Fruit fly (Drosophila melanogaster) whole organism, embryonic: ENCODE results near the gene qless.

Experiments
- Abd-B ChIP-seq: fragments of 200-800 bp; sonication (Bioruptor generic); optimal IDR thresholded peaks from 2 replicates; lab custom pipeline; 2018; ENCODE audit warnings: missing biosample characterization, mild to moderate bottlenecking, missing genetic modification characterization, moderate library complexity
- Ada2b ChIP-seq: fragments of 200-800 bp; sonication (Bioruptor generic); IDR thresholded peaks from 2 replicates; pipeline ENCODE4 v1.3.6; 2022; ENCODE audit warnings: missing biosample characterization, missing genetic modification characterization
- Atf6 ChIP-seq: fragments of 200-800 bp; sonication (Bioruptor generic); IDR thresholded peaks from 2 replicates; pipeline ENCODE4 v1.3.6; 2022; ENCODE audit warnings: missing biosample characterization, missing genetic modification characterization
- Bgb ChIP-seq: fragments of 200-800 bp; sonication (Bioruptor generic); IDR thresholded peaks from 2 replicates; pipeline ENCODE4 v1.3.6; 2022; ENCODE audit warnings: missing biosample characterization, missing genetic modification characterization; ENCODE audit not compliant: partially characterized antibody
- CG11398 ChIP-seq: fragments of 200-800 bp; sonication (Bioruptor generic); optimal IDR thresholded peaks from 2 replicates; lab custom pipeline; 2016; ENCODE audit warnings: missing biosample characterization, missing genetic modification characterization
- CG11696 ChIP-seq: fragments of 200-800 bp; sonication (Bioruptor generic); IDR thresholded peaks from 2 replicates; pipeline ENCODE4 v1.3.6; 2022; ENCODE audit warnings: missing biosample characterization, missing genetic modification characterization
- CG12104 ChIP-seq: fragments of 200-800 bp; sonication (Bioruptor generic); optimal IDR thresholded peaks from 3 replicates; lab custom pipeline; 2016; ENCODE audit warnings: missing biosample characterization, missing genetic modification characterization
- CG12219 ChIP-seq: fragments of 200-800 bp; sonication (Bioruptor generic); optimal IDR thresholded peaks from 3 replicates; lab custom pipeline; 2018; ENCODE audit warnings: missing biosample characterization, mild to moderate bottlenecking, missing genetic modification characterization
- CG13296 ChIP-seq: fragments of 200-800 bp; sonication (Bioruptor generic); optimal IDR thresholded peaks from 3 replicates; lab custom pipeline; 2018; ENCODE audit warnings: missing biosample characterization, mild to moderate bottlenecking, missing genetic modification characterization
- CG15514 ChIP-seq: fragments of 200-800 bp; sonication (Bioruptor generic); optimal IDR thresholded peaks from 3 replicates; lab custom pipeline; 2017; ENCODE audit warnings: missing biosample characterization, missing genetic modification characterization, mild to moderate bottlenecking, moderate library complexity, missing genetic modification reagents
- CG16813 ChIP-seq: fragments of 200-800 bp; sonication (Bioruptor generic); IDR thresholded peaks from 3 replicates; pipeline ENCODE4 v1.3.6; 2022; ENCODE audit warnings: missing biosample characterization, missing genetic modification characterization; ENCODE audit not compliant: partially characterized antibody
- CG17612 ChIP-seq: fragments of 200-800 bp; sonication (Bioruptor generic); IDR thresholded peaks from 2 replicates; pipeline ENCODE4 v1.3.6; 2022; ENCODE audit warnings: missing biosample characterization, missing genetic modification characterization
- CG18764 ChIP-seq: fragments of 200-800 bp; sonication (Bioruptor generic); optimal IDR thresholded peaks from 3 replicates; lab custom pipeline; 2016; ENCODE audit warnings: missing biosample characterization, missing genetic modification characterization
- CG33213 ChIP-seq: fragments of 200-800 bp; sonication (Bioruptor generic); optimal IDR thresholded peaks from 3 replicates; lab custom pipeline; 2016; ENCODE audit warnings: missing biosample characterization, missing genetic modification characterization
- CG4617 ChIP-seq: fragments of 200-800 bp; sonication (Bioruptor generic); optimal IDR thresholded peaks from 3 replicates; lab custom pipeline; 2016; ENCODE audit warnings: missing biosample characterization, missing genetic modification characterization, borderline replicate concordance
- CG6689 ChIP-seq: fragments of 200-800 bp; sonication (Bioruptor generic); IDR thresholded peaks from 2 replicates; pipeline ENCODE4 v1.3.6; 2022; ENCODE audit warnings: missing biosample characterization, missing genetic modification characterization
- CG9215 ChIP-seq: fragments of 200-800 bp; sonication (Bioruptor generic); IDR thresholded peaks from 2 replicates; pipeline ENCODE4 v1.3.6; 2022; ENCODE audit warnings: missing biosample characterization, missing genetic modification characterization
- CG9797 ChIP-seq: fragments of 200-800 bp; sonication (Bioruptor generic); optimal IDR thresholded peaks from 3 replicates; lab custom pipeline; 2018; ENCODE audit warnings: missing biosample characterization, mild to moderate bottlenecking, missing genetic modification characterization
- CTCF ChIP-seq: fragments of 200-800 bp; sonication (Bioruptor generic); optimal IDR thresholded peaks from 2 replicates; lab custom pipeline; 2017; ENCODE audit warnings: missing biosample characterization, mild to moderate bottlenecking, missing genetic modification characterization, moderate library complexity
- Camta ChIP-seq: fragments of 200-800 bp; sonication (Bioruptor generic); optimal IDR thresholded peaks from 2 replicates; lab custom pipeline; 2016; ENCODE audit warnings: missing biosample characterization, missing genetic modification characterization
- CoRest ChIP-seq: fragments of 200-800 bp; sonication (Bioruptor generic); optimal IDR thresholded peaks from 3 replicates; lab custom pipeline; 2018; ENCODE audit warnings: missing biosample characterization, mild to moderate bottlenecking, missing genetic modification characterization, moderate library complexity
- D19A ChIP-seq: fragments of 200-800 bp; optimal IDR thresholded peaks from 3 replicates; lab custom pipeline; 2019; ENCODE audit warnings: missing biosample characterization, mild to moderate bottlenecking, missing genetic modification characterization, moderate library complexity
- D19B ChIP-seq: fragments of 200-800 bp; sonication (Bioruptor generic); optimal IDR thresholded peaks from 2 replicates; lab custom pipeline; 2017; ENCODE audit warnings: missing biosample characterization, mild to moderate bottlenecking, missing genetic modification characterization
- Hr78 ChIP-seq, 2 experiments: fragments of 200-800 bp in 1 of 2; fragments of >200 bp in 1 of 2; sonication (Bioruptor generic) in 1 of 2; optimal IDR thresholded peaks; 2 replicates each; lab custom pipeline; 2017 to 2019; ENCODE audit warnings: missing biosample characterization in 2 of 2, missing genetic modification characterization in 2 of 2, mild to moderate bottlenecking in 1 of 2, moderate library complexity in 1 of 2
- Kr ChIP-seq: fragments of 200-800 bp; sonication (Bioruptor generic); optimal IDR thresholded peaks from 2 replicates; lab custom pipeline; 2017; ENCODE audit warnings: missing biosample characterization, mild to moderate bottlenecking, missing genetic modification characterization
- Lpt ChIP-seq: fragments of >200 bp; optimal IDR thresholded peaks from 2 replicates; lab custom pipeline; 2018; ENCODE audit warnings: missing biosample characterization, missing genetic modification characterization
- Mad ChIP-seq: fragments of 200-800 bp; sonication (Bioruptor generic); optimal IDR thresholded peaks from 2 replicates; lab custom pipeline; 2016; ENCODE audit warnings: missing biosample characterization, missing genetic modification characterization
- Opbp ChIP-seq: fragments of 200-800 bp; sonication (Bioruptor generic); IDR thresholded peaks from 3 replicates; pipeline ENCODE4 v1.3.6; 2022; ENCODE audit warnings: missing biosample characterization, missing genetic modification characterization; ENCODE audit not compliant: partially characterized antibody
- PHDP ChIP-seq: fragments of 200-800 bp; sonication (Bioruptor generic); optimal IDR thresholded peaks from 3 replicates; lab custom pipeline; 2018; ENCODE audit warnings: missing biosample characterization, mild to moderate bottlenecking, missing genetic modification characterization, moderate library complexity
- Pdp1 ChIP-seq, 2 experiments: fragments of 200-800 bp; sonication (Bioruptor generic); optimal IDR thresholded peaks; 3 replicates each; lab custom pipeline; 2016; ENCODE audit warnings: missing biosample characterization in 2 of 2, missing genetic modification characterization in 2 of 2, mild to moderate bottlenecking in 1 of 2, moderate library complexity in 1 of 2
- Spps ChIP-seq: fragments of 200-800 bp; sonication (Bioruptor generic); optimal IDR thresholded peaks from 2 replicates; lab custom pipeline; 2018; ENCODE audit warnings: missing biosample characterization, mild to moderate bottlenecking, missing genetic modification characterization
- Vsx1 ChIP-seq: fragments of 200-800 bp; sonication (Bioruptor generic); optimal IDR thresholded peaks from 2 replicates; lab custom pipeline; 2017; ENCODE audit warnings: missing biosample characterization, mild to moderate bottlenecking, missing genetic modification characterization, missing genetic modification reagents
- amos ChIP-seq: fragments of 200-800 bp; sonication (Bioruptor generic); IDR thresholded peaks from 2 replicates; pipeline ENCODE4 v1.3.6; 2022; ENCODE audit warnings: missing biosample characterization, missing genetic modification characterization; ENCODE audit not compliant: partially characterized antibody
- chm ChIP-seq: fragments of 200-800 bp; sonication (Bioruptor generic); IDR thresholded peaks from 2 replicates; pipeline ENCODE4 v1.3.6; 2022; ENCODE audit warnings: missing biosample characterization, missing genetic modification characterization
- gcm ChIP-seq: fragments of 200-800 bp; sonication (Bioruptor generic); optimal IDR thresholded peaks from 2 replicates; lab custom pipeline; 2019; ENCODE audit warnings: missing biosample characterization, mild to moderate bottlenecking, missing genetic modification characterization, moderate library complexity
- gem ChIP-seq: fragments of 200-800 bp; sonication (Bioruptor generic); optimal IDR thresholded peaks from 2 replicates; lab custom pipeline; 2019; ENCODE audit warnings: missing biosample characterization, mild to moderate bottlenecking, missing genetic modification characterization, moderate library complexity
- gfzf ChIP-seq: fragments of 200-800 bp; sonication (Bioruptor generic); optimal IDR thresholded peaks from 2 replicates; lab custom pipeline; 2016; ENCODE audit warnings: missing biosample characterization, mild to moderate bottlenecking, missing genetic modification characterization, moderate library complexity
- h ChIP-seq: fragments of >200 bp; optimal IDR thresholded peaks from 2 replicates; lab custom pipeline; 2017
- hbn ChIP-seq: fragments of 200-800 bp; sonication (Bioruptor generic); IDR thresholded peaks from 2 replicates; pipeline ENCODE4 v1.3.6; 2022; ENCODE audit warnings: missing biosample characterization, missing genetic modification characterization; ENCODE audit not compliant: partially characterized antibody
- maf-S ChIP-seq: fragments of 200-800 bp; sonication (Bioruptor generic); optimal IDR thresholded peaks from 2 replicates; lab custom pipeline; 2016; ENCODE audit warnings: missing biosample characterization, missing genetic modification characterization
- nmo ChIP-seq: fragments of 200-800 bp; sonication (Bioruptor generic); optimal IDR thresholded peaks from 2 replicates; lab custom pipeline; 2018; ENCODE audit warnings: missing biosample characterization, mild to moderate bottlenecking, missing genetic modification characterization, moderate library complexity
- pnt ChIP-seq: fragments of 200-800 bp; sonication (Bioruptor generic); optimal IDR thresholded peaks from 3 replicates; lab custom pipeline; 2016; ENCODE audit warnings: missing biosample characterization, missing genetic modification characterization
- ro ChIP-seq: fragments of 200-800 bp; sonication (Bioruptor generic); IDR thresholded peaks from 2 replicates; pipeline ENCODE4 v1.3.6; 2022; ENCODE audit warnings: missing biosample characterization, missing genetic modification characterization
- schlank ChIP-seq: fragments of 200-800 bp; sonication (Bioruptor generic); optimal IDR thresholded peaks from 2 replicates; lab custom pipeline; 2018; ENCODE audit warnings: missing biosample characterization, mild to moderate bottlenecking, missing genetic modification characterization
- sima ChIP-seq: fragments of 200-800 bp; sonication (Bioruptor generic); optimal IDR thresholded peaks from 2 replicates; lab custom pipeline; 2016; ENCODE audit warnings: missing biosample characterization, missing genetic modification characterization
- sisA ChIP-seq: fragments of 200-800 bp; sonication (Bioruptor generic); IDR thresholded peaks from 2 replicates; pipeline ENCODE4 v1.3.6; 2022; ENCODE audit warnings: missing biosample characterization, missing genetic modification characterization
- sob ChIP-seq: fragments of 200-800 bp; sonication (Bioruptor generic); IDR thresholded peaks from 2 replicates; pipeline ENCODE4 v1.3.6; 2022; ENCODE audit warnings: missing biosample characterization, missing genetic modification characterization
- stc ChIP-seq: fragments of 200-800 bp; sonication (Bioruptor generic); IDR thresholded peaks from 2 replicates; pipeline ENCODE4 v1.3.6; 2022; ENCODE audit warnings: missing biosample characterization, missing genetic modification characterization
- tna ChIP-seq: fragments of 200-800 bp; sonication (Bioruptor generic); IDR thresholded peaks from 2 replicates; pipeline ENCODE4 v1.3.6; 2022; ENCODE audit warnings: missing biosample characterization, missing genetic modification characterization; ENCODE audit not compliant: partially characterized antibody
- tx ChIP-seq: fragments of 200-800 bp; sonication (Bioruptor generic); optimal IDR thresholded peaks from 2 replicates; lab custom pipeline; 2016; ENCODE audit warnings: missing biosample characterization, missing genetic modification characterization
- unc-4 ChIP-seq: fragments of 200-800 bp; sonication (Bioruptor generic); IDR thresholded peaks from 2 replicates; pipeline ENCODE4 v1.3.6; 2022; ENCODE audit warnings: missing biosample characterization, missing genetic modification characterization; ENCODE audit not compliant: partially characterized antibody

The qless gene

dm6 chr3R:31254808-31255207 is 2.4 kb upstream of the qless start, which contains the start of the genes CG1750 and spn-F (continued):
- TF ChIP-seq CG11696 (GFP tag; lab: Robert Waterston, UW) (no peak), Camta (no peak), sob (GFP tag; lab: Robert Waterston, UW) (no peak), D19B (GFP tag; lab: Kevin White, UChicago) (no peak), Vsx1 (no peak), maf-S (GFP tag; lab: Kevin White, UChicago) (no peak), chm (no peak), Abd-B (GFP tag; lab: Kevin White, UChicago) (peak; percentile 33), gcm (GFP tag; lab: Kevin White, UChicago) (no peak), stc (GFP tag; lab: Robert Waterston, UW) (no peak), PHDP (tag; lab: Kevin White, UChicago) (no peak), gfzf (peak; percentile 81), Lpt (no peak), tna (GFP tag; lab: Robert Waterston, UW) (no peak), amos (GFP tag; lab: Robert Waterston, UW) (peak; percentile 56), gem (tag; lab: Kevin White, UChicago) (no peak), CTCF (GFP tag; lab: Kevin White, UChicago) (peak; percentile 1), Bgb (peak; percentile 56), pnt (GFP tag; lab: Kevin White, UChicago) (no peak), tx (GFP tag; lab: Kevin White, UChicago) (no peak), CoRest (tag; lab: Kevin White, UChicago) (no peak), CG9797 (GFP tag; lab: Kevin White, UChicago) (peak; percentile 75), CG9215 (GFP tag; lab: Robert Waterston, UW) (no peak), nmo (peak; percentile 32), sima (GFP tag; lab: Kevin White, UChicago) (no peak), CG17612 (GFP tag; lab: Robert Waterston, UW) (no peak), sisA (no peak), Opbp (0 out of 3 replicates have a peak, but pooled peaks have one; percentile 36), Spps (tag; lab: Kevin White, UChicago) (no peak), CG16813 (GFP tag; lab: Robert Waterston, UW) (peak; percentile 59), CG13296 (GFP tag; lab: Kevin White, UChicago) (no peak), Hr78 (GFP tag; optimal IDR thresholded peaks at IDR 0.05; lab: Kevin White, UChicago) (peak in 1 of 2 experiments; percentile 0), Atf6 (no peak), Ada2b (GFP tag; lab: Robert Waterston, UW) (no peak), hbn (GFP tag; lab: Robert Waterston, UW) (peak; percentile 73), Mad (GFP tag; lab: Kevin White, UChicago) (no peak), CG33213 (GFP tag; lab: Kevin White, UChicago) (no peak), CG4617 (peak; percentile 64), D19A (no peak), Pdp1 (GFP tag; optimal IDR thresholded peaks at IDR 0.05; lab: Kevin White, UChicago) (peak in 1 of 2 experiments; percentile 98), CG11398 (GFP tag; lab: Kevin White, UChicago) (no peak), schlank (tag; lab: Kevin White, UChicago) (no peak), CG15514 (GFP tag; lab: Kevin White, UChicago) (peak; percentile 23), unc-4 (GFP tag; lab: Robert Waterston, UW) (peak; percentile 74), CG12104 (GFP tag; lab: Kevin White, UChicago) (no peak), CG18764 (GFP tag; lab: Kevin White, UChicago) (no peak), CG6689 (GFP tag; lab: Robert Waterston, UW) (no peak), CG12219 (no peak), h (lab: Kevin White, UChicago) (no peak), Kr (GFP tag; lab: Kevin White, UChicago) (no peak), ro (GFP tag; lab: Robert Waterston, UW) (no peak)
